Worm (Caenorhabditis elegans): ENCODE results near the gene oac-4.

- TF ChIP-seq unc-62 (GFP tag; optimal IDR thresholded peaks at IDR 0.05) (no peak), nhr-12 (tag; optimal IDR thresholded peaks at IDR 0.05) (no peak), nhr-76 (tag; optimal IDR thresholded peaks at IDR 0.05) (no peak), lin-39 (tag; optimal IDR thresholded peaks at IDR 0.05) (no peak), sea-2 (GFP tag; optimal IDR thresholded peaks at IDR 0.05) (no peak), snpc-4 (tag; optimal IDR thresholded peaks at IDR 0.05) (no peak)
Measured at ce11 chrII:3835915-3836314, at the start of gene oac-4.
